Worm (Caenorhabditis elegans): Measurements from ENCODE around the gene ZK673.4.

DNA sequence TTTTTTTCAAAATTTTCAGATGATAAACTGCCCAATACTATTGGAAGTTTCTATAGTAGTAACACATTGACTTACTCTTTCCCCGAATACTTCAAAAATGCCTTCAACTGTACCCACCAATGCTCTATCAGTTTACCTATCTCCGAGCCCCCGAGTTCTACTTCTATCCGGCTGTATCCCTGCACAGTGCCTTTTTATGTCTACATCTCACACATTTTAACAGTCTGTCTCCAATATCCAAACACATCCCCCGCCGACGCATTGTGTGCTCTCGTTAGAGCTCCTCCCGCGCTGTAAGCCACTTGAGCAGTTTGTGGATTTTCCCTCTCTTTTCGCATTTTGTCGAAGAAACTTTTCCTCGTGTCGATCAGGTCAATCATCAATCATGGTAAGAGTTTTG is 13.8 kb downstream of the ZK673.4 start, which contains the start of gene tnc-2:
- no peak for TF ChIP-seq zag-1 (tag; optimal IDR thresholded peaks at IDR 0.05)
- no peak for TF ChIP-seq lin-39 (tag; optimal IDR thresholded peaks at IDR 0.05)
- TF ChIP-seq unc-62 (GFP tag; optimal IDR thresholded peaks at IDR 0.05 in 1 of 2) = no peak
- TF ChIP-seq unc-62 (tag; optimal IDR thresholded peaks at IDR 0.05) = no peak
- no peak for TF ChIP-seq egl-43 (GFP tag; IDR thresholded peaks at IDR 0.05)
- no peak for TF ChIP-seq ztf-11 (tag; optimal IDR thresholded peaks at IDR 0.05)
- TF ChIP-seq lin-1 (GFP tag; IDR thresholded peaks at IDR 0.05) = no peak
- no peak for TF ChIP-seq nhr-41 (GFP tag; IDR thresholded peaks at IDR 0.05)
- TF ChIP-seq mep-1 (tag; optimal IDR thresholded peaks at IDR 0.05) = no peak
- TF ChIP-seq snpc-1.2 (GFP tag; IDR thresholded peaks at IDR 0.05) = no peak
- no peak for TF ChIP-seq aly-2 (tag; optimal IDR thresholded peaks at IDR 0.05)
- TF ChIP-seq aha-1 (tag) = no peak
- TF ChIP-seq lin-13 (GFP tag; optimal IDR thresholded peaks at IDR 0.05) = no peak
- TF ChIP-seq tra-1 (GFP tag; IDR thresholded peaks at IDR 0.05) = no peak
